Worm (Caenorhabditis elegans) whole organism, late embryonic: ENCODE data around the gene D1014.2.

ENCODE experiments used
- K09A11.1 ChIP-seq: sonication (generic microtip); optimal IDR thresholded peaks from 2 replicates; lab custom pipeline; 2017; ENCODE audit warnings: antibody characterized with exemption, mild to moderate bottlenecking, missing genetic modification characterization, missing compliant biosample characterization; ENCODE audit not compliant: insufficient read depth
- T23F11.4 ChIP-seq: fragments of 200-800 bp; sonication (Bioruptor generic); optimal IDR thresholded peaks from 2 replicates; lab custom pipeline; 2018; ENCODE audit warnings: mild to moderate bottlenecking, missing genetic modification characterization, missing compliant biosample characterization
- Y22D7AL.16 ChIP-seq: sonication (generic microtip); optimal IDR thresholded peaks from 2 replicates; lab custom pipeline; 2016; ENCODE audit warnings: missing genetic modification characterization, missing compliant biosample characterization
- ceh-14 ChIP-seq: sonication (generic microtip); optimal IDR thresholded peaks from 2 replicates; lab custom pipeline; 2016; ENCODE audit warnings: missing genotype, missing genetic modification characterization, missing compliant biosample characterization
- ceh-18 ChIP-seq: sonication (generic microtip); optimal IDR thresholded peaks from 2 replicates; lab custom pipeline; 2016; ENCODE audit warnings: missing genetic modification characterization, missing compliant biosample characterization
- ceh-19 ChIP-seq: fragments of 200-800 bp; sonication (Bioruptor generic); optimal IDR thresholded peaks from 2 replicates; lab custom pipeline; 2018; ENCODE audit warnings: mild to moderate bottlenecking, missing genetic modification characterization, missing compliant biosample characterization
- ceh-22 ChIP-seq: sonication (generic microtip); optimal IDR thresholded peaks from 2 replicates; lab custom pipeline; 2017; ENCODE audit warnings: missing biosample characterization, missing genetic modification characterization
- ceh-24 ChIP-seq: sonication (generic microtip); optimal IDR thresholded peaks from 2 replicates; lab custom pipeline; 2016; ENCODE audit warnings: mild to moderate bottlenecking, missing genetic modification characterization, missing compliant biosample characterization
- ceh-30 ChIP-seq: fragments of 150-350 bp; optimal IDR thresholded peaks from 2 replicates; lab custom pipeline; 2014; ENCODE audit warnings: missing biosample characterization, missing genetic modification characterization
- ceh-45 ChIP-seq: fragments of 200-800 bp; sonication (Bioruptor generic); IDR thresholded peaks from 2 replicates; pipeline ENCODE4 v1.3.6; 2022; ENCODE audit warnings: missing genetic modification reagents, missing genetic modification characterization, missing compliant biosample characterization
- ceh-48 ChIP-seq: sonication (generic microtip); optimal IDR thresholded peaks from 2 replicates; lab custom pipeline; 2016; ENCODE audit warnings: missing genetic modification characterization, inconsistent platforms, missing compliant biosample characterization
- che-1 ChIP-seq: sonication (generic microtip); optimal IDR thresholded peaks from 2 replicates; lab custom pipeline; 2016; ENCODE audit warnings: mild to moderate bottlenecking, missing genetic modification characterization, missing compliant biosample characterization
- dve-1 ChIP-seq: sonication (generic microtip); optimal IDR thresholded peaks from 2 replicates; lab custom pipeline; 2017; ENCODE audit warnings: antibody characterized with exemption, mild to moderate bottlenecking, missing genetic modification characterization, missing compliant biosample characterization
- elt-2 ChIP-seq: sonication (generic microtip); optimal IDR thresholded peaks from 2 replicates; lab custom pipeline; 2016; ENCODE audit warnings: missing genetic modification reagents, missing genetic modification characterization, missing compliant biosample characterization
- ets-4 ChIP-seq: sonication (generic microtip); optimal IDR thresholded peaks from 2 replicates; lab custom pipeline; 2016; ENCODE audit warnings: missing genetic modification characterization, missing compliant biosample characterization
- eyg-1 ChIP-seq: sonication (generic microtip); optimal IDR thresholded peaks from 2 replicates; lab custom pipeline; 2016; ENCODE audit warnings: missing genotype, missing genetic modification characterization, missing compliant biosample characterization
- fax-1 ChIP-seq: sonication (generic microtip); optimal IDR thresholded peaks from 2 replicates; lab custom pipeline; 2016; ENCODE audit warnings: missing genotype, missing genetic modification characterization, missing compliant biosample characterization
- fkh-6 ChIP-seq: sonication (generic microtip); optimal IDR thresholded peaks from 2 replicates; lab custom pipeline; 2016; ENCODE audit warnings: missing genetic modification characterization, missing compliant biosample characterization
- gmeb-2 ChIP-seq: sonication (generic microtip); optimal IDR thresholded peaks from 2 replicates; lab custom pipeline; 2016; ENCODE audit warnings: missing genetic modification characterization, inconsistent platforms, missing compliant biosample characterization
- hlh-15 ChIP-seq: sonication (generic microtip); optimal IDR thresholded peaks from 2 replicates; lab custom pipeline; 2016; ENCODE audit warnings: missing genetic modification characterization, missing compliant biosample characterization
- lin-11 ChIP-seq: fragments of 200-800 bp; sonication (Bioruptor generic); optimal IDR thresholded peaks from 2 replicates; lab custom pipeline; 2018; ENCODE audit warnings: mild to moderate bottlenecking, missing genetic modification characterization, missing compliant biosample characterization
- madf-2 ChIP-seq: sonication (generic microtip); optimal IDR thresholded peaks from 2 replicates; lab custom pipeline; 2017; ENCODE audit warnings: missing genetic modification characterization, missing compliant biosample characterization
- nfya-1 ChIP-seq: sonication (generic microtip); optimal IDR thresholded peaks from 2 replicates; lab custom pipeline; 2017; ENCODE audit warnings: missing genetic modification characterization, mild to moderate bottlenecking, missing compliant biosample characterization, antibody characterized with exemption, moderate library complexity
- nhr-232 ChIP-seq: sonication (generic microtip); optimal IDR thresholded peaks from 2 replicates; lab custom pipeline; 2016; ENCODE audit warnings: missing genetic modification characterization, missing compliant biosample characterization
- npax-4 ChIP-seq: sonication (generic microtip); optimal IDR thresholded peaks from 2 replicates; lab custom pipeline; 2016; ENCODE audit warnings: missing genetic modification characterization, missing compliant biosample characterization
- pag-3 ChIP-seq: sonication (generic microtip); optimal IDR thresholded peaks from 2 replicates; lab custom pipeline; 2016; ENCODE audit warnings: missing compliant biosample characterization, missing genetic modification characterization, borderline replicate concordance
- pat-9 ChIP-seq: fragments of 200-800 bp; sonication (Bioruptor generic); optimal IDR thresholded peaks from 2 replicates; lab custom pipeline; 2018; ENCODE audit warnings: mild to moderate bottlenecking, missing genetic modification characterization, moderate library complexity, missing compliant biosample characterization
- pax-1 ChIP-seq: fragments of 150-350 bp; optimal IDR thresholded peaks from 2 replicates; lab custom pipeline; 2014; ENCODE audit warnings: missing biosample characterization, missing genetic modification characterization
- rnt-1 ChIP-seq: sonication (generic microtip); optimal IDR thresholded peaks from 2 replicates; lab custom pipeline; 2016; ENCODE audit warnings: missing genetic modification characterization, missing compliant biosample characterization
- sox-2 ChIP-seq: fragments of 200-800 bp; sonication (Bioruptor generic); IDR thresholded peaks from 2 replicates; pipeline ENCODE4 v1.3.6; 2022; ENCODE audit warnings: missing genetic modification reagents, missing genetic modification characterization, missing compliant biosample characterization
- syd-9 ChIP-seq: sonication (generic microtip); optimal IDR thresholded peaks from 2 replicates; lab custom pipeline; 2016; ENCODE audit warnings: mild to moderate bottlenecking, missing genetic modification characterization, moderate library complexity, missing compliant biosample characterization
- tbx-2 ChIP-seq: sonication (generic microtip); optimal IDR thresholded peaks from 2 replicates; lab custom pipeline; 2016; ENCODE audit warnings: missing genetic modification characterization, missing compliant biosample characterization
- ttx-3 ChIP-seq: sonication (generic microtip); optimal IDR thresholded peaks from 2 replicates; lab custom pipeline; 2016; ENCODE audit warnings: missing genetic modification reagents, missing genetic modification characterization, missing compliant biosample characterization
- unc-3 ChIP-seq, 2 experiments: fragments of 200-800 bp in 1 of 2; sonication (Bioruptor generic) in 1 of 2; sonication (generic microtip) in 1 of 2; conservative IDR thresholded peaks in 1 of 2; optimal IDR thresholded peaks in 1 of 2; 2 replicates each; pipeline versions ENCODE4 v1.3.6 to Lab custom; 2016 to 2022; ENCODE audit warnings: missing compliant biosample characterization in 2 of 2, missing genetic modification characterization in 2 of 2, missing genetic modification reagents in 1 of 2
- unc-42 ChIP-seq: sonication (generic microtip); optimal IDR thresholded peaks from 2 replicates; lab custom pipeline; 2016; ENCODE audit warnings: missing genotype, missing genetic modification characterization, missing compliant biosample characterization
- unc-55 ChIP-seq: sonication (generic microtip); optimal IDR thresholded peaks from 2 replicates; lab custom pipeline; 2017; ENCODE audit warnings: missing biosample characterization, missing genetic modification reagents, missing genetic modification characterization
- zip-5 ChIP-seq: sonication (generic microtip); optimal IDR thresholded peaks from 2 replicates; lab custom pipeline; 2016; ENCODE audit warnings: missing genetic modification characterization, missing compliant biosample characterization
- ztf-16 ChIP-seq: sonication (generic microtip); optimal IDR thresholded peaks from 2 replicates; lab custom pipeline; 2017; ENCODE audit warnings: missing genetic modification characterization, missing compliant biosample characterization

D1014.2 gene

ce11 chrV:8144515-8144914, 810 bp downstream of the D1014.2 start:
- TF ChIP-seq dve-1 (no peak), ttx-3 (no peak), ceh-22 (no peak), unc-55 (GFP tag; lab: Kevin White, UChicago) (no peak)

- TF ChIP-seq fax-1 (tag; lab: Kevin White, UChicago) (no peak), eyg-1 (no peak), madf-2 (tag; lab: Kevin White, UChicago) (no peak), nfya-1 (no peak), ceh-48 (tag; lab: Kevin White, UChicago) (no peak), ceh-14 (tag; lab: Kevin White, UChicago) (no peak), ceh-18 (no peak), K09A11.1 (tag; lab: Kevin White, UChicago) (no peak), tbx-2 (tag; lab: Kevin White, UChicago) (no peak), lin-11 (tag; lab: Kevin White, UChicago) (no peak), sox-2 (no peak), ceh-30 (tag; lab: Kevin White, UChicago) (no peak), fkh-6 (tag; lab: Kevin White, UChicago) (no peak), pat-9 (tag; lab: Kevin White, UChicago) (no peak), rnt-1 (tag; lab: Kevin White, UChicago) (no peak), npax-4 (tag; lab: Kevin White, UChicago) (no peak)
Observed at ce11 chrV:8145329-8145728, 1.6 kb downstream of the D1014.2 start, which contains the start of gene D1014.13. Gene D1014.13 (plus strand): TSS chrV:8145629.

ce11 chrV:8155743-8156142, 12.0 kb downstream of the D1014.2 start:
- TF ChIP-seq hlh-15 (tag; lab: Kevin White, UChicago) = no peak
- TF ChIP-seq ztf-16 = no peak
- TF ChIP-seq unc-55 (GFP tag; lab: Kevin White, UChicago) = no peak
- TF ChIP-seq T23F11.4 (GFP tag; lab: Kevin White, UChicago) = no peak
- TF ChIP-seq pax-1 = no peak
- no peak for TF ChIP-seq che-1 (tag; lab: Kevin White, UChicago)
- TF ChIP-seq ets-4 = no peak
- TF ChIP-seq gmeb-2 (tag; lab: Kevin White, UChicago) = no peak
- no peak for TF ChIP-seq ceh-19
- TF ChIP-seq nhr-232 (tag; lab: Kevin White, UChicago) = no peak
- no peak for TF ChIP-seq rnt-1 (tag; lab: Kevin White, UChicago)
- TF ChIP-seq eyg-1 = no peak
- TF ChIP-seq unc-3 (GFP tag; conservative IDR thresholded peaks at IDR 0.05; lab: Robert Waterston, UW) = no peak
- no peak for TF ChIP-seq unc-3 (tag; optimal IDR thresholded peaks at IDR 0.05; lab: Kevin White, UChicago)

ce11 chrV:8157446-8157845, 13.7 kb downstream of the D1014.2 start, which contains the start of gene sul-2:
Gene sul-2 (plus strand): TSS chrV:8157746.
- TF ChIP-seq nhr-232 (tag; lab: Kevin White, UChicago) (no peak), ceh-30 (tag; lab: Kevin White, UChicago) (no peak)

- TF ChIP-seq eyg-1 = no peak
- no peak for TF ChIP-seq ceh-45
- TF ChIP-seq syd-9 (tag; lab: Kevin White, UChicago) = no peak
- TF ChIP-seq ceh-24 (tag; lab: Kevin White, UChicago) = no peak
- TF ChIP-seq ceh-30 (tag; lab: Kevin White, UChicago) = no peak
- TF ChIP-seq T23F11.4 (GFP tag; lab: Kevin White, UChicago) = no peak
- TF ChIP-seq npax-4 (tag; lab: Kevin White, UChicago) = no peak
- TF ChIP-seq unc-42 (tag; lab: Kevin White, UChicago) = no peak
- TF ChIP-seq elt-2 (tag; lab: Kevin White, UChicago) = no peak
- TF ChIP-seq unc-55 (GFP tag; lab: Kevin White, UChicago) = no peak
- no peak for TF ChIP-seq lin-11 (tag; lab: Kevin White, UChicago)
- TF ChIP-seq tbx-2 (tag; lab: Kevin White, UChicago) = no peak
- no peak for TF ChIP-seq ceh-18
- no peak for TF ChIP-seq dve-1
- no peak for TF ChIP-seq pag-3 (tag; lab: Kevin White, UChicago)
- no peak for TF ChIP-seq zip-5 (tag; lab: Kevin White, UChicago)
- TF ChIP-seq ceh-22 = no peak
- TF ChIP-seq Y22D7AL.16 (tag; lab: Kevin White, UChicago) = no peak
- no peak for TF ChIP-seq ceh-48 (tag; lab: Kevin White, UChicago)
Observed at ce11 chrV:8159629-8160028, 15.9 kb downstream of the D1014.2 start, which contains the start of gene F20D6.6. Gene F20D6.6 (plus strand): TSS chrV:8159929.
